Worm (Caenorhabditis elegans): ENCODE results near the gene mon-2.

ce11 chrIV:12129204-12129603, 32.6 kb downstream of the mon-2 start, which contains the start of gene lin-24:
- TF ChIP-seq snpc-4 (tag; optimal IDR thresholded peaks at IDR 0.05) (no peak), aly-2 (tag; optimal IDR thresholded peaks at IDR 0.05) (no peak), elt-3 (tag; optimal IDR thresholded peaks at IDR 0.05) (no peak)

Measured in whole organism, L2 larva.